Worm (Caenorhabditis elegans): ENCODE data around the gene F41C6.4.

DNA sequence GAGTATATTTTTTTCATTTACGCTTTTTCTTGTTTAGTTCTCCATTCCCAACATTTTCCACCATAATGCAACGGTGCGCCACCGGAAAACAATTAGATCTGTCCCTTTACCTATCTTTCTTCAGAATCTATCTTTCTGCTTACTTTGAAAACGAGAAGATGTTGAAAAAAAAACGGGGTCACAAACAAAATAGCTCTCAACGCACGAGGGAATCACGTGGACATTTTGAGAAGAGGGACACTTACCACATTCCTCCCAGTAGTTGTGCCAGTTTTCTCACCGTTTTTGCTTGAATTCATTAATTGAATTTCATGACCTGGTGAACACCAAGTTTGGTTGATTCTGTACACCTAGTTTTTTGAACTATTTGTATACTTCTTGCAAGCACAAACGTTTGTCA is 41.5 kb upstream of the F41C6.4 start:
- TF ChIP-seq nhr-237 (tag; optimal IDR thresholded peaks at IDR 0.05) (no peak), blmp-1 (tag; optimal IDR thresholded peaks at IDR 0.05) (no peak), elt-3 (tag; optimal IDR thresholded peaks at IDR 0.05) (no peak), pha-4 (tag; optimal IDR thresholded peaks at IDR 0.05) (no peak), nhr-76 (tag; optimal IDR thresholded peaks at IDR 0.05) (no peak), lin-13 (tag; optimal IDR thresholded peaks at IDR 0.05) (no peak), snpc-4 (tag; optimal IDR thresholded peaks at IDR 0.05) (no peak), nhr-12 (tag; optimal IDR thresholded peaks at IDR 0.05) (no peak)

Data from whole organism, mixed stage, embryonic.